Worm (Caenorhabditis elegans) whole organism, L4/young adult: Measurements from ENCODE around the gene F46F5.10.
"Not testable (repeated sequence)": the region's sequence is repeated elsewhere in the genome, so short reads cannot be mapped to it uniquely, and the experiment has no call there.

Source experiments
- W03F9.2 ChIP-seq: fragments of 150-350 bp; optimal IDR thresholded peaks from 2 replicates; lab custom pipeline; 2014; ENCODE audit warnings: missing biosample characterization, missing genetic modification characterization
- dao-5 ChIP-seq: sonication (generic microtip); optimal IDR thresholded peaks from 2 replicates; lab custom pipeline; 2016; ENCODE audit warnings: missing genotype, missing genetic modification characterization, moderate library complexity, missing compliant biosample characterization
- him-1 ChIP-seq: sonication (generic microtip); optimal IDR thresholded peaks from 2 replicates; lab custom pipeline; 2016; ENCODE audit warnings: missing genotype, missing genetic modification reagents, missing genetic modification characterization, missing compliant biosample characterization

Gene F46F5.10

DNA sequence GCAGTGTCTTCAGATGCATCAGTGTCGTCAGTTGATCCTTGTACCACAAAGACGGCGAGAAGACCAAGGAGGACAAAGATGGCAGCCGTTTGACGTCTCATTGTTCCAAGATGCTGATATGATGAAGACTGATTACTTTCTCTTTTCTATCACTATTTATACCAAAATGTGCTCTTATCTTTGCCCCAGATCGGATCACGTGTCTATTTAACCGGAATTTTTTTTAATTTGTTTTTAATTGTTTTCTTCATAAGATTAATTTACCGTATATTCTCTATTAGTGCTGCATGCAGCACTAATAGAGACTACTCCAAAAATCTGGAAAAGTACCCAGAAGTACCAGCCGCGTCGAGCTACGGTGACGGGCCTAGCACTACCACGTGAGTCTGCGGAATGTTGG lies 8.9 kb upstream of the F46F5.10 start, which contains the start of gene msrp-3:
Gene msrp-3 (minus strand): TSS at position 101 of the 400 bp plus-strand sequence.
- TF ChIP-seq W03F9.2 (tag; lab: Kevin White, UChicago) (no peak), dao-5 (tag; lab: Kevin White, UChicago) (no peak), him-1 (no peak)

- TF ChIP-seq W03F9.2 (tag; lab: Kevin White, UChicago) (no peak), him-1 (no peak), dao-5 (tag; lab: Kevin White, UChicago) (no peak)
These were observed 3.1 kb upstream of the F46F5.10 start, which contains the start of gene F46F5.7 for ce11 chrII:820519-820918. Gene F46F5.7, minus strand, starts transcription at chrII:820619.

DNA sequence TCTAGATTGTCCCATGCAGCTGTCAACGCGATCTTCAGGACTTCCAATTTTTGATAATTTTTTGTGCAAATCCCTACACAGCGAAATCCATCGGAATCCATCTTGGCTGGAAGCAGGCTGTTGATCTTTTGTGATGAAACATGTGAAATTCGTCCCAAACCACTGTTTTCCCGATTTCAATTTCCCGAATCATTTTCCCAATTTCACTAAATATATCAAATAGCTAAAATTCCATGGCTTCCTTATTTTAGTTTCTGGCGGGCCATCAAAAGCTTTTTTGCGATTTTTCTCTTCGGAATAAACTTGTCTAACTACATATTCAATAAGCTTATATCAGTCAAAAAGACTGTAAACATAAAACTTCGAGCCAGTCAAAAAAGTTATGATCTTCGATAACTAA lies 2.1 kb upstream of the F46F5.10 start, which contains the start of gene F46F5.8:
Gene F46F5.8 (minus strand): TSS at position 101 of the 400 bp plus-strand sequence.
- TF ChIP-seq him-1 (no peak), W03F9.2 (tag; lab: Kevin White, UChicago) (no peak), dao-5 (tag; lab: Kevin White, UChicago) (no peak)

ce11 chrII:822730-823129 lies 899 bp upstream of the F46F5.10 start, which contains the start of gene msrp-4:
Gene msrp-4, minus strand, starts transcription at chrII:822830.
- TF ChIP-seq him-1; W03F9.2 (tag; lab: Kevin White, UChicago); dao-5 (tag; lab: Kevin White, UChicago): not testable (repeated sequence)

DNA sequence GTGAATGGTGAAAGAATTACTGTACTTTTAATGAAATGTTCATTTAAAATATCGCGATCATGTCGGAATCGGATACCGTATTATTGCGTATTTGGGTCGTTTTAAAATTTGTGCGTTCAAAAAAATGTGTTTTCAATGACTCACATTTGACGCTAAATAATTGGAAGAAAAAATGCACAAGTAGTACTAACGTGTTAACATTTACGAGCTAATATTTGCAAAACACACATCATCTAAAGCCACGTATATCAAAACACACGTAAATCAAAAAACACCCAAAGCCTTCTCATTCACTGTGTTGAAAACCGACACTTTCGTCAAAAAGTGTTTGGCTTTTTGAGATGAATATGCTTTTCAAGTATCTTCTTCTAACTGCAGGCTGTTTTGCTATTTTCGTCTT lies 1.9 kb downstream of the F46F5.10 start, which contains the start of gene F28A10.1:
Gene F28A10.1 (plus strand): TSS at position 301 of the 400 bp plus-strand sequence.
- TF ChIP-seq him-1, result no peak
- no peak for TF ChIP-seq W03F9.2 (tag; lab: Kevin White, UChicago)
- TF ChIP-seq dao-5 (tag; lab: Kevin White, UChicago), result no peak

DNA sequence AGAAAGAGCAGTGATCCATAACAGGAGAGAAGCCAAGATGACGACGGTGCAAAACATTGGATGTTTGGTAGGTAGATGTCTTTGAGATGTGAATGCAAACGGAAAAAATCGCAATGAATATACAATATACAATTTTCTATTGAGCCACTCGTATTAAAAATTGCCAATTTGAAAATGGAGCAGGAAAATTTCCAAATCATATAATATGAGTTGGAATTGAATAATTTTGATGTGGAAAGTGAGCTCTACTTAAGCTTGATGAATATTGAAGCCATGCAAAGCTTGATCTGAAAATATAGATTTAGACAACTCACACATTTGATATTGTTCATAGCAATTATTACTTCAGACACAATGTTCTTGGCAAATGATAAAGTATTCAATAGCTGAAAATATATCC lies 14.8 kb downstream of the F46F5.10 start, which contains the start of gene F28A10.8:
Gene F28A10.8 (minus strand): TSS at position 101 of the 400 bp plus-strand sequence.
- TF ChIP-seq him-1, result no peak
- no peak for TF ChIP-seq W03F9.2 (tag; lab: Kevin White, UChicago)
- no peak for TF ChIP-seq dao-5 (tag; lab: Kevin White, UChicago)

ce11 chrII:840131-840530 lies 16.5 kb downstream of the F46F5.10 start, which contains the start of gene clc-33:
Gene clc-33, plus strand, starts transcription at chrII:840431.
- TF ChIP-seq him-1 (no peak), W03F9.2 (tag; lab: Kevin White, UChicago) (no peak), dao-5 (tag; lab: Kevin White, UChicago) (no peak)

DNA sequence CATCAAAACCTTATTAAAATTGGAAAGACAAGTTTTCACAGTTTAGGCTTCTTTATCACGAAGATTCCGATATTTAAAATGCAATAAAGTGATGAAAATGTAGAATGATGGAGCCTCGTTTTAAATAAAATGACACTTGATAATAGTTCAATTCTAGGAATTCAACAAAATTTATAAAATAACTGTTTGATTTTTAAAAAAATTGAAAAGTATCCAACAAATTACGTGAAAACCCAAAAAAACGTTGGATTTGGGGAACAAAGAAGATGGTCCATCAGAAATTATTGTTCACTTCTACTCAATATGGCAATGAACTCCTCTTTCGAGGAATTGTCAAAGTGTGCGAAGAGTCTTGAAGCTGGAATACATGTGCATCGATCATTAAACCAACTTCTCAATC lies 20.3 kb downstream of the F46F5.10 start, which contains the start of gene F28A10.4:
Gene F28A10.4 (plus strand): TSS at position 301 of the 400 bp plus-strand sequence.
- TF ChIP-seq W03F9.2 (tag; lab: Kevin White, UChicago) (no peak), him-1 (no peak), dao-5 (tag; lab: Kevin White, UChicago) (no peak)

- TF ChIP-seq dao-5 (tag; lab: Kevin White, UChicago) (no peak), him-1 (no peak), W03F9.2 (tag; lab: Kevin White, UChicago) (no peak)
These were observed 22.0 kb downstream of the F46F5.10 start, which contains the start of gene F28A10.7 for ce11 chrII:845618-846017. Gene F28A10.7, minus strand, starts transcription at chrII:845718.

ce11 chrII:848519-848918 lies 24.9 kb downstream of the F46F5.10 start, which contains the start of the genes acdh-9 and F28A10.13:
Gene acdh-9, minus strand, starts transcription at chrII:848603.
Gene F28A10.13, plus strand, starts transcription at chrII:848812.
- TF ChIP-seq dao-5 (tag; lab: Kevin White, UChicago), result no peak
- TF ChIP-seq W03F9.2 (tag; lab: Kevin White, UChicago), result no peak
- no peak for TF ChIP-seq him-1

- TF ChIP-seq him-1; dao-5 (tag; lab: Kevin White, UChicago); W03F9.2 (tag; lab: Kevin White, UChicago): not testable (repeated sequence)
These were observed 26.9 kb downstream of the F46F5.10 start, which contains the start of gene F28A10.5 for ce11 chrII:850567-850966. Gene F28A10.5, minus strand, starts transcription at chrII:850667.

- no peak for TF ChIP-seq him-1
- TF ChIP-seq W03F9.2 (tag; lab: Kevin White, UChicago), result no peak
- TF ChIP-seq dao-5 (tag; lab: Kevin White, UChicago), result no peak
These were observed 37.9 kb downstream of the F46F5.10 start, which contains the start of gene Y46B2A.4 for ce11 chrII:861564-861963. Gene Y46B2A.4, plus strand, starts transcription at chrII:861864.

- TF ChIP-seq W03F9.2 (tag; lab: Kevin White, UChicago), result no peak
- TF ChIP-seq him-1, result no peak
- no peak for TF ChIP-seq dao-5 (tag; lab: Kevin White, UChicago)
These were observed 43.2 kb downstream of the F46F5.10 start, which contains the start of gene Y46B2A.3 for ce11 chrII:866801-867200. Gene Y46B2A.3, minus strand, starts transcription at chrII:866901.

ce11 chrII:868240-868864 lies 44.7 kb downstream of the F46F5.10 start, which contains the start of gene fbxc-51:
Gene fbxc-51, plus strand, starts transcription at chrII:868814.
- TF ChIP-seq dao-5 (tag; lab: Kevin White, UChicago) (no peak), W03F9.2 (tag; lab: Kevin White, UChicago) (no peak), him-1 (no peak)
